Fruit fly (Drosophila melanogaster) whole organism, embryonic: ENCODE data around the gene Mcad.

Experiments
- CG12659 ChIP-seq: fragments of 200-800 bp; sonication (Bioruptor generic); optimal IDR thresholded peaks from 3 replicates; lab custom pipeline; 2017; ENCODE audit warnings: mild to moderate bottlenecking, missing biosample characterization, missing genetic modification reagents, missing genetic modification characterization
- CG13287 ChIP-seq: fragments of 200-800 bp; sonication (Bioruptor generic); IDR thresholded peaks from 2 replicates; pipeline ENCODE4 v1.3.6; 2022; ENCODE audit warnings: missing biosample characterization, missing genetic modification characterization; ENCODE audit not compliant: partially characterized antibody
- CG15601 ChIP-seq: fragments of 200-800 bp; sonication (Bioruptor generic); optimal IDR thresholded peaks from 3 replicates; lab custom pipeline; 2019; ENCODE audit warnings: missing biosample characterization, mild to moderate bottlenecking, missing genetic modification characterization, moderate library complexity
- CG17361 ChIP-seq: fragments of 200-800 bp; sonication (Bioruptor generic); IDR thresholded peaks from 3 replicates; pipeline ENCODE4 v1.3.6; 2022; ENCODE audit warnings: missing biosample characterization, missing genetic modification characterization
- CG3065 ChIP-seq: fragments of 200-800 bp; sonication (Bioruptor generic); optimal IDR thresholded peaks from 2 replicates; lab custom pipeline; 2016; ENCODE audit warnings: missing biosample characterization, missing genetic modification characterization
- CG3281 ChIP-seq: fragments of 200-800 bp; sonication (Bioruptor generic); optimal IDR thresholded peaks from 3 replicates; lab custom pipeline; 2017; ENCODE audit warnings: missing biosample characterization, mild to moderate bottlenecking, missing genetic modification characterization
- CG5180 ChIP-seq: fragments of 200-800 bp; sonication (Bioruptor generic); optimal IDR thresholded peaks from 3 replicates; lab custom pipeline; 2017; ENCODE audit warnings: missing biosample characterization, missing genetic modification characterization, mild to moderate bottlenecking, moderate library complexity, missing genetic modification reagents
- CG6854 ChIP-seq: fragments of 200-800 bp; sonication (Bioruptor generic); optimal IDR thresholded peaks from 3 replicates; lab custom pipeline; 2017; ENCODE audit warnings: missing biosample characterization, mild to moderate bottlenecking, missing genetic modification characterization
- CG8359 ChIP-seq: fragments of 200-800 bp; sonication (Bioruptor generic); optimal IDR thresholded peaks from 2 replicates; lab custom pipeline; 2017; ENCODE audit warnings: missing biosample characterization, mild to moderate bottlenecking, missing genetic modification characterization, borderline replicate concordance
- GATAe ChIP-seq: fragments of 200-800 bp; sonication (Bioruptor generic); conservative IDR thresholded peaks from 2 replicates; pipeline ENCODE4 v1.3.6; 2022; ENCODE audit warnings: missing biosample characterization, missing genetic modification characterization
- pan ChIP-seq, 4 experiments: fragments of >200 bp in 3 of 4; fragments of 200-800 bp in 1 of 4; sonication (Bioruptor generic) in 1 of 4; optimal IDR thresholded peaks in 3 of 4; IDR thresholded peaks in 1 of 4; 2 replicates each; pipeline versions ENCODE4 v1.3.6 to Lab custom; 2017 to 2022; ENCODE audit warnings: missing biosample characterization in 2 of 4, missing genetic modification characterization in 2 of 4, mixed read lengths in 1 of 4
- pnt ChIP-seq: fragments of 200-800 bp; sonication (Bioruptor generic); optimal IDR thresholded peaks from 3 replicates; lab custom pipeline; 2016; ENCODE audit warnings: missing biosample characterization, missing genetic modification characterization
- psq ChIP-seq: fragments of 200-800 bp; sonication (Bioruptor generic); optimal IDR thresholded peaks from 2 replicates; lab custom pipeline; 2017; ENCODE audit warnings: missing biosample characterization, missing genetic modification characterization
- slp2 ChIP-seq: fragments of 200-800 bp; sonication (Bioruptor generic); optimal IDR thresholded peaks from 2 replicates; lab custom pipeline; 2016; ENCODE audit warnings: missing biosample characterization, missing genetic modification characterization

DNA sequence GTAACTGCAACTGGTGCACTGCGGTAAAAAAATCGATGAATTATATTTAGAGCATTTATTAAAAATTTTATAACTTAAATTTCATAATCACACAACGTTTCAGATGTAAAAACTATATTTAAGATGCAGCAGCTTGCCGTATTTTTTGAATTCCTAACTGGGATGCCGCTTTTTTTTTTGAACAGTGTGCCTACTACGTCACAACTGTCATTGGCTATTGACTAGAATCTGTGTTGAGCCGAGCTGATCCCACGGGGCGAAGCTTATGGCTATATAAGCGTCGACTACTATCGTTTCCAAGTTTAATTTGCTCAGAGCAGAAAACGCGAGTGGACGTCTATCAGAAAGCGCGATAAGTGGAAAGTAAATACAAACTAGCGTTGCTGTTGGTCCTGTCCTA, 35.0 kb downstream of the Mcad start, which contains the start of gene CG7409:
- TF ChIP-seq CG15601 (tag; lab: Kevin White, UChicago) (no peak), slp2 (no peak), CG3281 (GFP tag; lab: Kevin White, UChicago) (no peak), CG13287 (GFP tag; lab: Robert Waterston, UW) (no peak), CG17361 (GFP tag; lab: Robert Waterston, UW) (no peak), CG6854 (GFP tag; lab: Kevin White, UChicago) (no peak), CG3065 (GFP tag; lab: Kevin White, UChicago) (no peak), pnt (GFP tag; lab: Kevin White, UChicago) (no peak), pan (optimal IDR thresholded peaks at IDR 0.05; lab: Kevin White, UChicago) (no peak), pan (GFP tag; optimal IDR thresholded peaks at IDR 0.05 in 1 of 2, IDR thresholded peaks at IDR 0.05 in 1 of 2) (no peak), CG12659 (GFP tag; lab: Kevin White, UChicago) (no peak), psq (GFP tag; lab: Kevin White, UChicago) (no peak), GATAe (no peak), CG8359 (GFP tag; lab: Kevin White, UChicago) (no peak), CG5180 (no peak)
